Fruit fly (Drosophila melanogaster) whole organism, embryonic: ENCODE measurements around the gene CG17321.
A peak's percentile ranks its signal among the peaks of the same experiment; 100 is the strongest.

Experiments
- Bgb ChIP-seq: fragments of 200-800 bp; sonication (Bioruptor generic); IDR thresholded peaks from 2 replicates; pipeline ENCODE4 v1.3.6; 2022; ENCODE audit warnings: missing biosample characterization, missing genetic modification characterization; ENCODE audit not compliant: partially characterized antibody
- BtbVII ChIP-seq: fragments of 200-800 bp; sonication (Bioruptor generic); optimal IDR thresholded peaks from 3 replicates; lab custom pipeline; 2017; ENCODE audit warnings: missing biosample characterization, mild to moderate bottlenecking, missing genetic modification characterization
- CG10209 ChIP-seq: fragments of 200-800 bp; sonication (Bioruptor generic); optimal IDR thresholded peaks from 3 replicates; lab custom pipeline; 2017; ENCODE audit warnings: missing biosample characterization, mild to moderate bottlenecking, missing genetic modification characterization, missing genetic modification reagents
- CG13424 ChIP-seq: fragments of 200-800 bp; sonication (Bioruptor generic); optimal IDR thresholded peaks from 2 replicates; lab custom pipeline; 2019; ENCODE audit warnings: missing biosample characterization, mild to moderate bottlenecking, missing genetic modification characterization, moderate library complexity
- CG13894 ChIP-seq: fragments of 200-800 bp; sonication (Bioruptor generic); optimal IDR thresholded peaks from 3 replicates; lab custom pipeline; 2018; ENCODE audit warnings: missing biosample characterization, mild to moderate bottlenecking, missing genetic modification characterization, moderate library complexity
- CG14667 ChIP-seq: fragments of 200-800 bp; sonication (Bioruptor generic); IDR thresholded peaks from 2 replicates; pipeline ENCODE4 v1.3.6; 2022; ENCODE audit warnings: missing biosample characterization, missing genetic modification characterization
- CG18599 ChIP-seq: fragments of 200-800 bp; sonication (Bioruptor generic); optimal IDR thresholded peaks from 3 replicates; lab custom pipeline; 2017; ENCODE audit warnings: missing biosample characterization, missing genetic modification characterization, mild to moderate bottlenecking, moderate library complexity, missing genetic modification reagents
- CG2120 ChIP-seq: fragments of 200-800 bp; sonication (Bioruptor generic); optimal IDR thresholded peaks from 3 replicates; lab custom pipeline; 2016; ENCODE audit warnings: missing biosample characterization, missing genetic modification characterization
- CG33213 ChIP-seq: fragments of 200-800 bp; sonication (Bioruptor generic); optimal IDR thresholded peaks from 3 replicates; lab custom pipeline; 2016; ENCODE audit warnings: missing biosample characterization, missing genetic modification characterization
- CG33557 ChIP-seq: fragments of 200-800 bp; sonication (Bioruptor generic); optimal IDR thresholded peaks from 2 replicates; lab custom pipeline; 2019; ENCODE audit warnings: missing biosample characterization, mild to moderate bottlenecking, missing genetic modification characterization, moderate library complexity
- CG3995 ChIP-seq: fragments of 200-800 bp; sonication (Bioruptor generic); optimal IDR thresholded peaks from 3 replicates; lab custom pipeline; 2016; ENCODE audit warnings: missing biosample characterization, missing genetic modification characterization
- CG4282 ChIP-seq: fragments of 200-800 bp; sonication (Bioruptor generic); optimal IDR thresholded peaks from 2 replicates; lab custom pipeline; 2016; ENCODE audit warnings: missing biosample characterization, missing genetic modification characterization
- CG43689 ChIP-seq: fragments of 200-800 bp; sonication (Bioruptor generic); IDR thresholded peaks from 2 replicates; pipeline ENCODE4 v1.3.6; 2022; ENCODE audit warnings: missing biosample characterization, missing genetic modification characterization
- CG6254 ChIP-seq: fragments of 200-800 bp; sonication (Bioruptor generic); optimal IDR thresholded peaks from 3 replicates; lab custom pipeline; 2017; ENCODE audit warnings: mild to moderate bottlenecking, missing biosample characterization, missing genetic modification reagents, missing genetic modification characterization
- CG6765 ChIP-seq: fragments of 200-800 bp; sonication (Bioruptor generic); optimal IDR thresholded peaks from 3 replicates; lab custom pipeline; 2017; ENCODE audit warnings: missing biosample characterization, mild to moderate bottlenecking, missing genetic modification characterization
- CG8089 ChIP-seq: fragments of 200-800 bp; sonication (Bioruptor generic); optimal IDR thresholded peaks from 3 replicates; lab custom pipeline; 2016; ENCODE audit warnings: missing biosample characterization, missing genetic modification characterization
- CG9437 ChIP-seq: fragments of 200-800 bp; sonication (Bioruptor generic); optimal IDR thresholded peaks from 2 replicates; lab custom pipeline; 2018; ENCODE audit warnings: missing biosample characterization, mild to moderate bottlenecking, missing genetic modification characterization
- CHES-1-like ChIP-seq: fragments of 200-800 bp; sonication (Bioruptor generic); optimal IDR thresholded peaks from 2 replicates; lab custom pipeline; 2016; ENCODE audit warnings: missing biosample characterization, missing genetic modification characterization
- D19B ChIP-seq: fragments of 200-800 bp; sonication (Bioruptor generic); optimal IDR thresholded peaks from 2 replicates; lab custom pipeline; 2017; ENCODE audit warnings: missing biosample characterization, mild to moderate bottlenecking, missing genetic modification characterization
- Dbx ChIP-seq: fragments of 200-800 bp; sonication (Bioruptor generic); IDR thresholded peaks from 3 replicates; pipeline ENCODE4 v1.3.6; 2022; ENCODE audit warnings: missing biosample characterization, missing genetic modification characterization
- Dll ChIP-seq: fragments of 200-800 bp; sonication (Bioruptor generic); IDR thresholded peaks from 4 replicates; pipeline ENCODE4 v1.3.6; 2022; ENCODE audit warnings: missing biosample characterization, missing genetic modification characterization; ENCODE audit not compliant: partially characterized antibody
- Doc2 ChIP-seq: fragments of 200-800 bp; sonication (Bioruptor generic); IDR thresholded peaks from 2 replicates; pipeline ENCODE4 v1.3.6; 2022; ENCODE audit warnings: missing biosample characterization, missing genetic modification characterization
- E2f2 ChIP-seq: fragments of 200-800 bp; sonication (Bioruptor generic); IDR thresholded peaks from 2 replicates; pipeline ENCODE4 v1.3.6; 2022; ENCODE audit warnings: missing biosample characterization, missing genetic modification characterization
- Hmr ChIP-seq: fragments of 200-800 bp; sonication (Bioruptor generic); optimal IDR thresholded peaks from 3 replicates; lab custom pipeline; 2017; ENCODE audit warnings: mild to moderate bottlenecking, missing biosample characterization, missing genetic modification reagents, missing genetic modification characterization
- Nf-YC ChIP-seq: fragments of 200-800 bp; optimal IDR thresholded peaks from 3 replicates; lab custom pipeline; 2019; ENCODE audit warnings: missing biosample characterization, mild to moderate bottlenecking, missing genetic modification characterization, moderate library complexity
- Optix ChIP-seq: fragments of 200-800 bp; sonication (Bioruptor generic); IDR thresholded peaks from 3 replicates; pipeline ENCODE4 v1.3.6; 2022; ENCODE audit warnings: missing biosample characterization, missing genetic modification characterization
- Scr ChIP-seq: fragments of 200-800 bp; sonication (Bioruptor generic); IDR thresholded peaks from 2 replicates; pipeline ENCODE4 v1.3.6; 2022; ENCODE audit warnings: missing biosample characterization, missing genetic modification characterization; ENCODE audit not compliant: partially characterized antibody
- bbx ChIP-seq: fragments of 200-800 bp; sonication (Bioruptor generic); IDR thresholded peaks from 2 replicates; pipeline ENCODE4 v1.3.6; 2022; ENCODE audit warnings: missing biosample characterization, missing genetic modification characterization; ENCODE audit not compliant: partially characterized antibody
- chif ChIP-seq, 2 experiments: fragments of 200-800 bp; sonication (Bioruptor generic); optimal IDR thresholded peaks; 3 replicates each; lab custom pipeline; 2016; ENCODE audit warnings: missing biosample characterization in 2 of 2, missing genetic modification characterization in 2 of 2
- chinmo ChIP-seq: fragments of 200-800 bp; sonication (Bioruptor generic); IDR thresholded peaks from 4 replicates; pipeline ENCODE4 v1.3.6; 2022; ENCODE audit warnings: missing biosample characterization, missing genetic modification characterization; ENCODE audit not compliant: partially characterized antibody
- chn ChIP-seq: fragments of 200-800 bp; sonication (Bioruptor generic); optimal IDR thresholded peaks from 2 replicates; lab custom pipeline; 2016; ENCODE audit warnings: missing biosample characterization, missing genetic modification characterization
- croc ChIP-seq: fragments of 200-800 bp; sonication (Bioruptor generic); conservative IDR thresholded peaks from 3 replicates; pipeline ENCODE4 v1.3.6; 2022; ENCODE audit warnings: missing biosample characterization, missing genetic modification characterization
- disco-r ChIP-seq: fragments of 200-800 bp; sonication (Bioruptor generic); optimal IDR thresholded peaks from 2 replicates; lab custom pipeline; 2016; ENCODE audit warnings: missing biosample characterization, missing genetic modification characterization
- ems ChIP-seq: fragments of 200-800 bp; sonication (Bioruptor generic); optimal IDR thresholded peaks from 3 replicates; lab custom pipeline; 2016; ENCODE audit warnings: missing biosample characterization, missing genetic modification characterization
- exex ChIP-seq: fragments of 200-800 bp; sonication (Bioruptor generic); optimal IDR thresholded peaks from 4 replicates; lab custom pipeline; 2018; ENCODE audit warnings: missing biosample characterization, mild to moderate bottlenecking, missing genetic modification characterization, moderate library complexity
- grau ChIP-seq: fragments of 200-800 bp; optimal IDR thresholded peaks from 3 replicates; lab custom pipeline; 2019; ENCODE audit warnings: missing biosample characterization, mild to moderate bottlenecking, missing genetic modification characterization, moderate library complexity
- kni ChIP-seq: fragments of 200-800 bp; sonication (Bioruptor generic); optimal IDR thresholded peaks from 3 replicates; lab custom pipeline; 2017; ENCODE audit warnings: mild to moderate bottlenecking, missing biosample characterization, missing genetic modification reagents, missing genetic modification characterization
- lab ChIP-seq: fragments of 200-800 bp; sonication (Bioruptor generic); optimal IDR thresholded peaks from 3 replicates; lab custom pipeline; 2017; ENCODE audit warnings: missing biosample characterization, missing genetic modification characterization, mild to moderate bottlenecking, moderate library complexity, missing genetic modification reagents
- lilli ChIP-seq: fragments of 200-800 bp; sonication (Bioruptor generic); optimal IDR thresholded peaks from 3 replicates; lab custom pipeline; 2016; ENCODE audit warnings: missing biosample characterization, missing genetic modification characterization
- lov ChIP-seq, 2 experiments: fragments of 200-800 bp in 1 of 2; fragments of >200 bp in 1 of 2; sonication (Bioruptor generic) in 1 of 2; IDR thresholded peaks in 1 of 2; optimal IDR thresholded peaks in 1 of 2; 2 replicates in 1 of 2; 3 replicates in 1 of 2; pipeline versions ENCODE4 v1.3.6 to Lab custom; 2017 to 2022; ENCODE audit warnings: missing biosample characterization in 1 of 2, missing genetic modification characterization in 1 of 2
- maf-S ChIP-seq: fragments of 200-800 bp; sonication (Bioruptor generic); optimal IDR thresholded peaks from 2 replicates; lab custom pipeline; 2016; ENCODE audit warnings: missing biosample characterization, missing genetic modification characterization
- phol ChIP-seq: fragments of 200-800 bp; sonication (Bioruptor generic); optimal IDR thresholded peaks from 3 replicates; lab custom pipeline; 2018; ENCODE audit warnings: missing biosample characterization, mild to moderate bottlenecking, missing genetic modification characterization, moderate library complexity
- row ChIP-seq: fragments of 200-800 bp; sonication (Bioruptor generic); IDR thresholded peaks from 3 replicates; pipeline ENCODE4 v1.3.6; 2022; ENCODE audit warnings: missing biosample characterization, missing genetic modification characterization
- salm ChIP-seq: fragments of 200-800 bp; sonication (Bioruptor generic); optimal IDR thresholded peaks from 2 replicates; lab custom pipeline; 2018; ENCODE audit warnings: missing biosample characterization, mild to moderate bottlenecking, missing genetic modification characterization
- sens ChIP-seq: fragments of 200-800 bp; sonication (Bioruptor generic); peaks from one replicate; lab custom pipeline; 2016; ENCODE audit warnings: missing biosample characterization, missing genetic modification characterization
- vfl ChIP-seq: fragments of 200-800 bp; sonication (Bioruptor generic); optimal IDR thresholded peaks from 2 replicates; lab custom pipeline; 2016; ENCODE audit warnings: missing biosample characterization, missing genetic modification characterization
- wek ChIP-seq: fragments of 200-800 bp; sonication (Bioruptor generic); optimal IDR thresholded peaks from 3 replicates; lab custom pipeline; 2018; ENCODE audit warnings: missing biosample characterization, mild to moderate bottlenecking, missing genetic modification characterization, moderate library complexity

The CG17321 gene

DNA sequence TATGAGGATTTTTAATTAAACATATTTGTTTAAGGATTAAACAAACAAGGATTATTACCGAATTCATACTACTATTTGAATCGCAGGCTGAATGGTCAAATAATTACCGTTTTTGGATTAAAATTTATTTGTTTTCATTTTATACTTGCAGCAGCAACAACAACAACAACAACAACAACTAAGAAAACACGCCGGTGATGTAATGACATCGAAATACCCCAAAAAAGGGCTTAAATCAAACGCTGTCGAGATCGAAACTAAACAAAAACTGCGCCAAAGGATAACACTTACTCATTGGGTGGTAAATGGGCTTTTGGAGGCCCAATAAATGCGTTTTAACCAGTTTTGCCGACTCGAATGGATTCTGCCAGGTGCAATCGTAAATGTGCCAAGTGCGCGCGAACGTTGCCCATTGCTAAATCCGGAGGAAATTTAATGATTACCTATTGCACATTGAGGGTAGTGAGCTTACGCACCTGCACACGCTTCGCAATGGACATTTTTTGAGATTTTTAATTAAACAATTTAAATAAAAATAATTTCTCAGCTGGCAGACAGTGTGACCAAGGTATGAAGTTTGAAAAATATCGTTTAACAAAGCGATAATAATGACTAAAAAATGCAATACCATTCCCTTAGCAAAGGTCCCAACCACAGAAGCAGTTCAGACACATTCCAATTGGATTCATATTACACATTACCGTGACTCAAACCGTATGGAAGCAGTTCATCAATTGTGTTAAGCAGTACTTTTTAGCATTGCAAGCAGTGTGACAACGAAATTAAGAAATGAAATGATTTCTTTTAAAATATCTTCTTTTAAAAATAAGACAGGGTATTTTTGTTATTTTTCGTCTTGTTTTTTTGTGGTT, 13.9 kb downstream of the CG17321 start, which contains the start of the genes CG10602 and mRpL13 (continued):
- TF ChIP-seq CG4282 (peak; percentile 11), Hmr (GFP tag; lab: Kevin White, UChicago) (peak; percentile 78), Dbx (GFP tag; lab: Robert Waterston, UW) (no peak), maf-S (GFP tag; lab: Kevin White, UChicago) (no peak), CG9437 (GFP tag; lab: Kevin White, UChicago) (no peak), bbx (GFP tag; lab: Robert Waterston, UW) (peak; percentile 48; the same call in 1 of the 2 replicates), CG18599 (GFP tag; lab: Kevin White, UChicago) (no peak), Dll (GFP tag; lab: Robert Waterston, UW) (no peak), wek (no peak), chif (GFP tag; optimal IDR thresholded peaks at IDR 0.05; lab: Kevin White, UChicago) (peak in 1 of 2 experiments; percentile 51), disco-r (GFP tag; lab: Kevin White, UChicago) (no peak), BtbVII (GFP tag; lab: Kevin White, UChicago) (no peak), row (peak; percentile 36; the same call in 1 of the 3 replicates), lab (GFP tag; lab: Kevin White, UChicago) (no peak), Nf-YC (tag; lab: Kevin White, UChicago) (peak; percentile 45), chn (GFP tag; lab: Kevin White, UChicago) (no peak), CG33557 (GFP tag; lab: Kevin White, UChicago) (no peak), vfl (GFP tag; lab: Kevin White, UChicago) (no peak), lov (optimal IDR thresholded peaks at IDR 0.05; lab: Kevin White, UChicago) (no peak), lov (GFP tag; IDR thresholded peaks at IDR 0.05; lab: Robert Waterston, UW) (no peak), CG43689 (GFP tag; lab: Robert Waterston, UW) (no peak), CG33213 (GFP tag; lab: Kevin White, UChicago) (peak; percentile 84), Optix (no peak), CG2120 (GFP tag; lab: Kevin White, UChicago) (peak; percentile 46), lilli (GFP tag; lab: Kevin White, UChicago) (peak; percentile 22), CG8089 (no peak), CG6765 (GFP tag; lab: Kevin White, UChicago) (no peak), Doc2 (GFP tag; lab: Robert Waterston, UW) (no peak), CHES-1-like (GFP tag; lab: Kevin White, UChicago) (peak; percentile 31), Bgb (GFP tag; lab: Robert Waterston, UW) (peak; percentile 39; the same call in 1 of the 2 replicates), phol (tag; lab: Kevin White, UChicago) (peak; percentile 63), chinmo (GFP tag; lab: Robert Waterston, UW) (peak; percentile 75; the same call in 1 of the 4 replicates), sens (GFP tag; lab: Kevin White, UChicago) (peak; percentile 74), Scr (GFP tag; lab: Robert Waterston, UW) (0 out of 2 replicates have a peak, but pooled peaks have one; percentile 24), CG10209 (GFP tag; lab: Kevin White, UChicago) (no peak), E2f2 (GFP tag; lab: Robert Waterston, UW) (peak; percentile 55; the same call in 1 of the 2 replicates), grau (tag; lab: Kevin White, UChicago) (peak; percentile 15), ems (GFP tag; lab: Kevin White, UChicago) (no peak), CG3995 (no peak), CG13424 (tag; lab: Kevin White, UChicago) (peak; percentile 18), kni (GFP tag; lab: Kevin White, UChicago) (no peak), salm (no peak), exex (no peak), D19B (no peak), croc (GFP tag; lab: Robert Waterston, UW) (no peak), CG14667 (GFP tag; lab: Robert Waterston, UW) (no peak), CG13894 (tag; lab: Kevin White, UChicago) (peak; percentile 58), CG6254 (GFP tag; lab: Kevin White, UChicago) (no peak)
